Fruit fly (Drosophila melanogaster) whole organism, embryonic: ENCODE measurements around the gene Acn.

Experiments used
- Asciz ChIP-seq: fragments of 200-800 bp; sonication (Bioruptor generic); optimal IDR thresholded peaks from 2 replicates; lab custom pipeline; 2017; ENCODE audit warnings: missing biosample characterization, mild to moderate bottlenecking, missing genetic modification characterization, missing genetic modification reagents
- BEAF-32 ChIP-seq: fragments of 200-800 bp; sonication (Bioruptor generic); optimal IDR thresholded peaks from 3 replicates; lab custom pipeline; 2017; ENCODE audit warnings: missing biosample characterization, missing genetic modification characterization, mild to moderate bottlenecking, moderate library complexity, missing genetic modification reagents
- CG13894 ChIP-seq: fragments of 200-800 bp; sonication (Bioruptor generic); optimal IDR thresholded peaks from 3 replicates; lab custom pipeline; 2018; ENCODE audit warnings: missing biosample characterization, mild to moderate bottlenecking, missing genetic modification characterization, moderate library complexity
- CG14050 ChIP-seq: fragments of 200-800 bp; sonication (Bioruptor generic); IDR thresholded peaks from 3 replicates; pipeline ENCODE4 v1.3.6; 2022; ENCODE audit warnings: missing biosample characterization, missing genetic modification characterization
- CG17359 ChIP-seq: fragments of 200-800 bp; sonication (Bioruptor generic); optimal IDR thresholded peaks from 3 replicates; lab custom pipeline; 2018; ENCODE audit warnings: missing biosample characterization, mild to moderate bottlenecking, missing genetic modification characterization, moderate library complexity
- CG17829 ChIP-seq: fragments of 200-800 bp; optimal IDR thresholded peaks from 2 replicates; lab custom pipeline; 2019; ENCODE audit warnings: missing biosample characterization, mild to moderate bottlenecking, missing genetic modification characterization, moderate library complexity
- CG18011 ChIP-seq: fragments of 200-800 bp; sonication (Bioruptor generic); optimal IDR thresholded peaks from 2 replicates; lab custom pipeline; 2017; ENCODE audit warnings: missing biosample characterization, missing genetic modification characterization, mild to moderate bottlenecking, moderate library complexity, missing genotype
- CG2116 ChIP-seq: fragments of 200-800 bp; sonication (Bioruptor generic); optimal IDR thresholded peaks from 3 replicates; lab custom pipeline; 2018; ENCODE audit warnings: missing biosample characterization, mild to moderate bottlenecking, missing genetic modification characterization
- CG2202 ChIP-seq: fragments of 200-800 bp; sonication (Bioruptor generic); optimal IDR thresholded peaks from 2 replicates; lab custom pipeline; 2018; ENCODE audit warnings: missing biosample characterization, mild to moderate bottlenecking, missing genetic modification characterization
- CG31365 ChIP-seq: fragments of 200-800 bp; sonication (Bioruptor generic); optimal IDR thresholded peaks from 2 replicates; lab custom pipeline; 2018; ENCODE audit warnings: missing biosample characterization, mild to moderate bottlenecking, missing genetic modification characterization
- CG33213 ChIP-seq: fragments of 200-800 bp; sonication (Bioruptor generic); optimal IDR thresholded peaks from 3 replicates; lab custom pipeline; 2016; ENCODE audit warnings: missing biosample characterization, missing genetic modification characterization
- CG43689 ChIP-seq: fragments of 200-800 bp; sonication (Bioruptor generic); IDR thresholded peaks from 2 replicates; pipeline ENCODE4 v1.3.6; 2022; ENCODE audit warnings: missing biosample characterization, missing genetic modification characterization
- CG4820 ChIP-seq: fragments of 200-800 bp; sonication (Bioruptor generic); optimal IDR thresholded peaks from 3 replicates; lab custom pipeline; 2016; ENCODE audit warnings: missing biosample characterization, missing genetic modification characterization
- CG7372 ChIP-seq: fragments of 200-800 bp; sonication (Bioruptor generic); IDR thresholded peaks from 2 replicates; pipeline ENCODE4 v1.3.6; 2022; ENCODE audit warnings: missing biosample characterization, missing genetic modification characterization
- CG8388 ChIP-seq: fragments of 200-800 bp; sonication (Bioruptor generic); optimal IDR thresholded peaks from 2 replicates; lab custom pipeline; 2019; ENCODE audit warnings: missing biosample characterization, mild to moderate bottlenecking, missing genetic modification characterization, moderate library complexity
- CG8924 ChIP-seq: fragments of 200-800 bp; optimal IDR thresholded peaks from 3 replicates; lab custom pipeline; 2019; ENCODE audit warnings: missing biosample characterization, mild to moderate bottlenecking, missing genetic modification characterization, moderate library complexity
- CG9727 ChIP-seq: fragments of 200-800 bp; sonication (Bioruptor generic); optimal IDR thresholded peaks from 3 replicates; lab custom pipeline; 2017; ENCODE audit warnings: missing biosample characterization, mild to moderate bottlenecking, missing genetic modification characterization
- CG9876 ChIP-seq: fragments of 200-800 bp; sonication (Bioruptor generic); optimal IDR thresholded peaks from 2 replicates; lab custom pipeline; 2016; ENCODE audit warnings: missing biosample characterization, missing genetic modification characterization
- Chrac-16 ChIP-seq: fragments of 200-800 bp; sonication (Bioruptor generic); optimal IDR thresholded peaks from 3 replicates; lab custom pipeline; 2016; ENCODE audit warnings: missing biosample characterization, missing genetic modification characterization
- D19A ChIP-seq: fragments of 200-800 bp; optimal IDR thresholded peaks from 3 replicates; lab custom pipeline; 2019; ENCODE audit warnings: missing biosample characterization, mild to moderate bottlenecking, missing genetic modification characterization, moderate library complexity
- Dad ChIP-seq: fragments of 200-800 bp; sonication (Bioruptor generic); optimal IDR thresholded peaks from 3 replicates; lab custom pipeline; 2016; ENCODE audit warnings: missing biosample characterization, missing genetic modification characterization
- Dip3 ChIP-seq: fragments of 200-800 bp; sonication (Bioruptor generic); optimal IDR thresholded peaks from 3 replicates; lab custom pipeline; 2016; ENCODE audit warnings: missing biosample characterization, missing genetic modification characterization
- Dref ChIP-seq: fragments of 200-800 bp; sonication (Bioruptor generic); IDR thresholded peaks from 2 replicates; pipeline ENCODE4 v1.3.6; 2022; ENCODE audit warnings: missing biosample characterization, missing genetic modification characterization
- Fer2 ChIP-seq: fragments of 200-800 bp; sonication (Bioruptor generic); optimal IDR thresholded peaks from 2 replicates; lab custom pipeline; 2018; ENCODE audit warnings: missing biosample characterization, mild to moderate bottlenecking, missing genetic modification characterization, moderate library complexity
- MESR4 ChIP-seq: fragments of 200-800 bp; sonication (Bioruptor generic); optimal IDR thresholded peaks from 2 replicates; lab custom pipeline; 2018; ENCODE audit warnings: missing biosample characterization, mild to moderate bottlenecking, missing genetic modification characterization, moderate library complexity
- Neu2 ChIP-seq: fragments of 200-800 bp; sonication (Bioruptor generic); optimal IDR thresholded peaks from 3 replicates; lab custom pipeline; 2016; ENCODE audit warnings: missing biosample characterization, missing genetic modification characterization, borderline replicate concordance
- Rx ChIP-seq: fragments of 200-800 bp; sonication (Bioruptor generic); IDR thresholded peaks from 2 replicates; pipeline ENCODE4 v1.3.6; 2022; ENCODE audit warnings: missing biosample characterization, missing genetic modification characterization
- Scr ChIP-seq: fragments of 200-800 bp; sonication (Bioruptor generic); IDR thresholded peaks from 2 replicates; pipeline ENCODE4 v1.3.6; 2022; ENCODE audit warnings: missing biosample characterization, missing genetic modification characterization; ENCODE audit not compliant: partially characterized antibody
- Sox100B ChIP-seq: fragments of 200-800 bp; sonication (Bioruptor generic); optimal IDR thresholded peaks from 3 replicates; lab custom pipeline; 2018; ENCODE audit warnings: missing biosample characterization, mild to moderate bottlenecking, missing genetic modification characterization
- Spps ChIP-seq: fragments of 200-800 bp; sonication (Bioruptor generic); optimal IDR thresholded peaks from 2 replicates; lab custom pipeline; 2018; ENCODE audit warnings: missing biosample characterization, mild to moderate bottlenecking, missing genetic modification characterization
- Taf1 ChIP-seq: fragments of 200-800 bp; sonication (Bioruptor generic); IDR thresholded peaks from 2 replicates; pipeline ENCODE4 v1.3.6; 2022; ENCODE audit warnings: missing biosample characterization, missing genetic modification characterization
- Trl ChIP-seq, 3 experiments: fragments of >200 bp in 2 of 3; fragments of 200-800 bp in 1 of 3; sonication (Bioruptor generic) in 1 of 3; optimal IDR thresholded peaks; 2 replicates in 1 of 3; 3 replicates in 2 of 3; lab custom pipeline; 2016 to 2017; ENCODE audit warnings: missing biosample characterization in 1 of 3, missing genetic modification characterization in 1 of 3
- Vsx1 ChIP-seq: fragments of 200-800 bp; sonication (Bioruptor generic); optimal IDR thresholded peaks from 2 replicates; lab custom pipeline; 2017; ENCODE audit warnings: missing biosample characterization, mild to moderate bottlenecking, missing genetic modification characterization, missing genetic modification reagents
- btn ChIP-seq: fragments of 200-800 bp; sonication (Bioruptor generic); optimal IDR thresholded peaks from 2 replicates; lab custom pipeline; 2016; ENCODE audit warnings: missing biosample characterization, missing genetic modification characterization
- cwo ChIP-seq: fragments of 200-800 bp; sonication (Bioruptor generic); optimal IDR thresholded peaks from 3 replicates; lab custom pipeline; 2017; ENCODE audit warnings: missing biosample characterization, missing genetic modification characterization, mild to moderate bottlenecking, moderate library complexity, missing genetic modification reagents
- eve ChIP-seq, 2 experiments: fragments of >200 bp; optimal IDR thresholded peaks; 2 replicates each; lab custom pipeline; 2017; ENCODE audit warnings: missing biosample characterization in 2 of 2, missing genetic modification characterization in 2 of 2
- fd64A ChIP-seq: fragments of 200-800 bp; sonication (Bioruptor generic); optimal IDR thresholded peaks from 3 replicates; lab custom pipeline; 2018; ENCODE audit warnings: missing biosample characterization, mild to moderate bottlenecking, missing genetic modification characterization
- ftz-f1 ChIP-seq: fragments of 200-800 bp; sonication (Bioruptor generic); optimal IDR thresholded peaks from 2 replicates; lab custom pipeline; 2016; ENCODE audit warnings: missing biosample characterization, missing genetic modification characterization
- lab ChIP-seq: fragments of 200-800 bp; sonication (Bioruptor generic); optimal IDR thresholded peaks from 3 replicates; lab custom pipeline; 2017; ENCODE audit warnings: missing biosample characterization, missing genetic modification characterization, mild to moderate bottlenecking, moderate library complexity, missing genetic modification reagents
- lbe ChIP-seq: fragments of 200-800 bp; sonication (Bioruptor generic); optimal IDR thresholded peaks from 2 replicates; lab custom pipeline; 2016; ENCODE audit warnings: missing biosample characterization, mild to moderate bottlenecking, missing genetic modification characterization
- mld ChIP-seq: fragments of 200-800 bp; sonication (Bioruptor generic); IDR thresholded peaks from 3 replicates; pipeline ENCODE4 v1.3.6; 2022; ENCODE audit warnings: missing biosample characterization, missing genetic modification characterization; ENCODE audit not compliant: partially characterized antibody
- nerfin-1 ChIP-seq: fragments of 200-800 bp; sonication (Bioruptor generic); optimal IDR thresholded peaks from 3 replicates; lab custom pipeline; 2019; ENCODE audit warnings: missing biosample characterization, mild to moderate bottlenecking, missing genetic modification characterization, moderate library complexity
- pb ChIP-seq: fragments of 200-800 bp; sonication (Bioruptor generic); optimal IDR thresholded peaks from 3 replicates; lab custom pipeline; 2016; ENCODE audit warnings: missing biosample characterization, missing genetic modification characterization
- pfk ChIP-seq: fragments of 200-800 bp; sonication (Bioruptor generic); optimal IDR thresholded peaks from 2 replicates; lab custom pipeline; 2018; ENCODE audit warnings: missing biosample characterization, mild to moderate bottlenecking, missing genetic modification characterization, moderate library complexity
- pho ChIP-seq: fragments of 200-800 bp; sonication (Bioruptor generic); optimal IDR thresholded peaks from 2 replicates; lab custom pipeline; 2016; ENCODE audit warnings: missing biosample characterization, missing genetic modification characterization
- pum ChIP-seq: fragments of 200-800 bp; sonication (Bioruptor generic); optimal IDR thresholded peaks from 2 replicates; lab custom pipeline; 2016; ENCODE audit warnings: missing biosample characterization, missing genetic modification characterization
- sug ChIP-seq: fragments of 200-800 bp; optimal IDR thresholded peaks from 2 replicates; lab custom pipeline; 2019; ENCODE audit warnings: missing biosample characterization, mild to moderate bottlenecking, missing genetic modification characterization, moderate library complexity
- vfl ChIP-seq: fragments of 200-800 bp; sonication (Bioruptor generic); optimal IDR thresholded peaks from 2 replicates; lab custom pipeline; 2016; ENCODE audit warnings: missing biosample characterization, missing genetic modification characterization
- wdn ChIP-seq: fragments of 200-800 bp; sonication (Bioruptor generic); IDR thresholded peaks from 2 replicates; pipeline ENCODE4 v1.3.6; 2022; ENCODE audit warnings: missing biosample characterization, missing genetic modification characterization

Acn gene

DNA sequence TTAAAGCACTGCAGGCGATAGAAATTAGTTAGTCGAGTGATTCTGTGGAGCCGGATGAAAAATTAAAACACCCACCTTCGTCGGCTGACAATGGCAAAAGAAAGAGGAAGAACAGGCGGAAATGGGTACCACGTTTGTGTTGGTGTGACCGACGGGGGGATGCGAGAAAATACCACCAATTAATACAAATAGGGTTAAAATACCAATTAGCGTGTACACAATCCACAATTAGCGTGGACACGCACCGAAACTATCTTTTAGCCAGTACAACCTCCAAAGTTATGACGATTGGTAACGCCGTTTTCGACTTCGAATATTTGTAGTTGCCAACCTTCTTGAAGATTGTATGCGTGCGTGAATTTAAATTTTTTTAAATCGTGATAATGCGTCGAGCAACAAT lies 36.0 kb upstream of the Acn start, which contains the start of gene RpL30 (continued):
- peak; percentile 89 for TF ChIP-seq pho
- TF ChIP-seq MESR4: peak; percentile 100
- TF ChIP-seq mld (GFP tag; lab: Robert Waterston, UW): no peak
- peak; percentile 83 for TF ChIP-seq pfk
- peak; percentile 85 for TF ChIP-seq vfl (GFP tag; lab: Kevin White, UChicago)
- TF ChIP-seq CG14050 (GFP tag; lab: Robert Waterston, UW): peak; percentile 82
- peak; percentile 89 for TF ChIP-seq sug (tag; lab: Kevin White, UChicago)
- peak; percentile 90 for TF ChIP-seq CG2116 (GFP tag; lab: Kevin White, UChicago)
- TF ChIP-seq CG18011 (GFP tag; lab: Kevin White, UChicago): peak; percentile 83
- TF ChIP-seq CG8924: peak; percentile 87
- TF ChIP-seq BEAF-32: peak; percentile 76
- peak; percentile 74 for TF ChIP-seq CG4820 (GFP tag; lab: Kevin White, UChicago)
- TF ChIP-seq Chrac-16 (GFP tag; lab: Kevin White, UChicago): peak; percentile 67
- peak; percentile 78 for TF ChIP-seq Dip3
- TF ChIP-seq CG9727 (GFP tag; lab: Kevin White, UChicago): peak; percentile 95
- peak; percentile 92 for TF ChIP-seq CG13894 (tag; lab: Kevin White, UChicago)
- TF ChIP-seq Vsx1 (GFP tag; lab: Kevin White, UChicago): peak; percentile 90
- peak; percentile 68 for TF ChIP-seq Fer2 (tag; lab: Kevin White, UChicago)
- peak; percentile 85 for TF ChIP-seq wdn (GFP tag; lab: Robert Waterston, UW)
- peak; percentile 37; the same call in 1 of the 2 replicates for TF ChIP-seq Taf1 (GFP tag; lab: Robert Waterston, UW)
- peak; percentile 98 for TF ChIP-seq lab
- TF ChIP-seq CG17829 (tag; lab: Kevin White, UChicago): peak; percentile 90
- TF ChIP-seq D19A: peak; percentile 45
- TF ChIP-seq pb (GFP tag; lab: Kevin White, UChicago): peak; percentile 93
- peak; percentile 86 for TF ChIP-seq CG31365
- peak; percentile 91 for TF ChIP-seq CG2202 (tag; lab: Kevin White, UChicago)
- TF ChIP-seq ftz-f1 (GFP tag; lab: Kevin White, UChicago): peak; percentile 91
- TF ChIP-seq nerfin-1 (tag; lab: Kevin White, UChicago): peak; percentile 80
- TF ChIP-seq CG7372 (GFP tag; lab: Robert Waterston, UW): peak; percentile 43; the same call in 1 of the 2 replicates
- peak in 1 of 2 experiments; percentile 12 for TF ChIP-seq Trl (optimal IDR thresholded peaks at IDR 0.05; lab: Kevin White, UChicago)
- TF ChIP-seq Trl (GFP tag; optimal IDR thresholded peaks at IDR 0.05; lab: Kevin White, UChicago): peak; percentile 94
- peak; percentile 52 for TF ChIP-seq Dref
- peak; percentile 80 for TF ChIP-seq pum (GFP tag; lab: Kevin White, UChicago)
- no peak for TF ChIP-seq eve (GFP tag; optimal IDR thresholded peaks at IDR 0.05; lab: Kevin White, UChicago)
- TF ChIP-seq Asciz (GFP tag; lab: Kevin White, UChicago): peak; percentile 90
- TF ChIP-seq CG33213 (GFP tag; lab: Kevin White, UChicago): peak; percentile 98
- peak; percentile 82 for TF ChIP-seq CG8388 (GFP tag; lab: Kevin White, UChicago)
- peak; percentile 92 for TF ChIP-seq btn
- TF ChIP-seq CG43689: peak; percentile 55; the same call in 1 of the 2 replicates
- TF ChIP-seq fd64A (GFP tag; lab: Kevin White, UChicago): peak; percentile 93
- TF ChIP-seq Rx (GFP tag; lab: Robert Waterston, UW): peak; percentile 84
- peak; percentile 79 for TF ChIP-seq cwo
- TF ChIP-seq Dad (GFP tag; lab: Kevin White, UChicago): peak; percentile 93
- peak; percentile 58 for TF ChIP-seq Neu2 (GFP tag; lab: Kevin White, UChicago)
- TF ChIP-seq lbe (GFP tag; lab: Kevin White, UChicago): peak; percentile 87
- peak; percentile 94 for TF ChIP-seq CG9876 (GFP tag; lab: Kevin White, UChicago)
- peak; percentile 75 for TF ChIP-seq Sox100B (GFP tag; lab: Kevin White, UChicago)
- TF ChIP-seq Scr (GFP tag; lab: Robert Waterston, UW): peak; percentile 65
- TF ChIP-seq CG17359 (tag; lab: Kevin White, UChicago): peak; percentile 88
- peak; percentile 80 for TF ChIP-seq Spps (tag; lab: Kevin White, UChicago)
